Fruit fly (Drosophila melanogaster) whole organism, embryonic: ENCODE measurements around the gene Spc25.
A peak's percentile ranks its signal among the peaks of the same experiment; 100 is the strongest.

ENCODE experiments used
- ATbp ChIP-seq: fragments of 200-800 bp; sonication (Bioruptor generic); optimal IDR thresholded peaks from 2 replicates; lab custom pipeline; 2017; ENCODE audit warnings: missing biosample characterization, mild to moderate bottlenecking, missing genetic modification characterization, missing genetic modification reagents
- Bgb ChIP-seq: fragments of 200-800 bp; sonication (Bioruptor generic); IDR thresholded peaks from 2 replicates; pipeline ENCODE4 v1.3.6; 2022; ENCODE audit warnings: missing biosample characterization, missing genetic modification characterization; ENCODE audit not compliant: partially characterized antibody
- CG10654 ChIP-seq: fragments of 200-800 bp; sonication (Bioruptor generic); optimal IDR thresholded peaks from 2 replicates; lab custom pipeline; 2016; ENCODE audit warnings: missing biosample characterization, missing genetic modification characterization
- CG11398 ChIP-seq: fragments of 200-800 bp; sonication (Bioruptor generic); optimal IDR thresholded peaks from 2 replicates; lab custom pipeline; 2016; ENCODE audit warnings: missing biosample characterization, missing genetic modification characterization
- CG12659 ChIP-seq: fragments of 200-800 bp; sonication (Bioruptor generic); optimal IDR thresholded peaks from 3 replicates; lab custom pipeline; 2017; ENCODE audit warnings: mild to moderate bottlenecking, missing biosample characterization, missing genetic modification reagents, missing genetic modification characterization
- CG13624 ChIP-seq: fragments of 200-800 bp; sonication (Bioruptor generic); optimal IDR thresholded peaks from 2 replicates; lab custom pipeline; 2016; ENCODE audit warnings: missing biosample characterization, missing genetic modification characterization
- CG15479 ChIP-seq: fragments of 200-800 bp; sonication (Bioruptor generic); optimal IDR thresholded peaks from 3 replicates; lab custom pipeline; 2019; ENCODE audit warnings: missing biosample characterization, mild to moderate bottlenecking, missing genetic modification characterization, moderate library complexity
- CG17385 ChIP-seq: fragments of 200-800 bp; sonication (Bioruptor generic); optimal IDR thresholded peaks from 3 replicates; lab custom pipeline; 2018; ENCODE audit warnings: missing biosample characterization, mild to moderate bottlenecking, missing genetic modification characterization
- CG3163 ChIP-seq: fragments of 200-800 bp; sonication (Bioruptor generic); optimal IDR thresholded peaks from 3 replicates; lab custom pipeline; 2016; ENCODE audit warnings: missing biosample characterization, missing genetic modification characterization
- CG3281 ChIP-seq: fragments of 200-800 bp; sonication (Bioruptor generic); optimal IDR thresholded peaks from 3 replicates; lab custom pipeline; 2017; ENCODE audit warnings: missing biosample characterization, mild to moderate bottlenecking, missing genetic modification characterization
- CG3726 ChIP-seq: fragments of 200-800 bp; sonication (Bioruptor generic); IDR thresholded peaks from 3 replicates; pipeline ENCODE4, ENCODE4 v1.3.6; 2022; ENCODE audit warnings: missing biosample characterization, missing genetic modification characterization
- CG43689 ChIP-seq: fragments of 200-800 bp; sonication (Bioruptor generic); IDR thresholded peaks from 2 replicates; pipeline ENCODE4 v1.3.6; 2022; ENCODE audit warnings: missing biosample characterization, missing genetic modification characterization
- CG6683 ChIP-seq: fragments of 200-800 bp; sonication (Bioruptor generic); optimal IDR thresholded peaks from 2 replicates; lab custom pipeline; 2017; ENCODE audit warnings: missing biosample characterization, mild to moderate bottlenecking, missing genetic modification characterization, missing genetic modification reagents
- CG6689 ChIP-seq: fragments of 200-800 bp; sonication (Bioruptor generic); IDR thresholded peaks from 2 replicates; pipeline ENCODE4 v1.3.6; 2022; ENCODE audit warnings: missing biosample characterization, missing genetic modification characterization
- CG7839 ChIP-seq: fragments of 200-800 bp; sonication (Bioruptor generic); optimal IDR thresholded peaks from 3 replicates; lab custom pipeline; 2018; ENCODE audit warnings: missing biosample characterization, mild to moderate bottlenecking, missing genetic modification characterization, moderate library complexity
- CG8290 ChIP-seq, 3 experiments: fragments of 200-800 bp; sonication (Bioruptor generic); optimal IDR thresholded peaks; 2 replicates each; lab custom pipeline; 2016 to 2019; ENCODE audit warnings: missing biosample characterization in 3 of 3, missing genetic modification characterization in 3 of 3, mild to moderate bottlenecking in 2 of 3, moderate library complexity in 1 of 3
- CG9932 ChIP-seq: fragments of 200-800 bp; sonication (Bioruptor generic); IDR thresholded peaks from 2 replicates; pipeline ENCODE4 v1.3.6; 2022; ENCODE audit warnings: missing biosample characterization, missing genetic modification characterization
- Deaf1 ChIP-seq: fragments of 200-800 bp; optimal IDR thresholded peaks from 3 replicates; lab custom pipeline; 2019; ENCODE audit warnings: missing biosample characterization, mild to moderate bottlenecking, missing genetic modification characterization, moderate library complexity
- Elba2 ChIP-seq: fragments of 200-800 bp; sonication (Bioruptor generic); optimal IDR thresholded peaks from 3 replicates; lab custom pipeline; 2016; ENCODE audit warnings: missing biosample characterization, missing genetic modification characterization
- GATAe ChIP-seq: fragments of 200-800 bp; sonication (Bioruptor generic); conservative IDR thresholded peaks from 2 replicates; pipeline ENCODE4 v1.3.6; 2022; ENCODE audit warnings: missing biosample characterization, missing genetic modification characterization
- HLHmδ ChIP-seq: fragments of 200-800 bp; sonication (Bioruptor generic); optimal IDR thresholded peaks from 2 replicates; lab custom pipeline; 2018; ENCODE audit warnings: missing biosample characterization, mild to moderate bottlenecking, missing genetic modification characterization, moderate library complexity
- Hand ChIP-seq: fragments of 200-800 bp; sonication (Bioruptor generic); optimal IDR thresholded peaks from 2 replicates; lab custom pipeline; 2017; ENCODE audit warnings: mild to moderate bottlenecking, missing biosample characterization, missing genetic modification reagents, missing genetic modification characterization
- Hsf ChIP-seq: fragments of 200-800 bp; sonication (Bioruptor generic); optimal IDR thresholded peaks from 3 replicates; lab custom pipeline; 2016; ENCODE audit warnings: missing biosample characterization, missing genetic modification characterization
- MBD-R2 ChIP-seq: fragments of 200-800 bp; sonication (Bioruptor generic); IDR thresholded peaks from 2 replicates; pipeline ENCODE4 v1.3.6; 2022; ENCODE audit warnings: missing biosample characterization, missing genetic modification characterization
- MTF-1 ChIP-seq: fragments of 200-800 bp; sonication (Bioruptor generic); optimal IDR thresholded peaks from 2 replicates; lab custom pipeline; 2018; ENCODE audit warnings: missing biosample characterization, mild to moderate bottlenecking, missing genetic modification characterization, borderline replicate concordance
- NC2β ChIP-seq: fragments of 200-800 bp; sonication (Bioruptor generic); optimal IDR thresholded peaks from 2 replicates; lab custom pipeline; 2016; ENCODE audit warnings: missing biosample characterization, missing genetic modification characterization
- Poxn ChIP-seq: fragments of 200-800 bp; sonication (Bioruptor generic); IDR thresholded peaks from 2 replicates; pipeline ENCODE4 v1.3.6; 2022; ENCODE audit warnings: missing biosample characterization, missing genetic modification characterization
- Taf1 ChIP-seq: fragments of 200-800 bp; sonication (Bioruptor generic); IDR thresholded peaks from 2 replicates; pipeline ENCODE4 v1.3.6; 2022; ENCODE audit warnings: missing biosample characterization, missing genetic modification characterization
- Trl ChIP-seq, 3 experiments: fragments of >200 bp in 2 of 3; fragments of 200-800 bp in 1 of 3; sonication (Bioruptor generic) in 1 of 3; optimal IDR thresholded peaks; 2 replicates in 1 of 3; 3 replicates in 2 of 3; lab custom pipeline; 2016 to 2017; ENCODE audit warnings: missing biosample characterization in 1 of 3, missing genetic modification characterization in 1 of 3
- chif ChIP-seq, 2 experiments: fragments of 200-800 bp; sonication (Bioruptor generic); optimal IDR thresholded peaks; 3 replicates each; lab custom pipeline; 2016; ENCODE audit warnings: missing biosample characterization in 2 of 2, missing genetic modification characterization in 2 of 2
- emc ChIP-seq: fragments of 200-800 bp; sonication (Bioruptor generic); optimal IDR thresholded peaks from 2 replicates; lab custom pipeline; 2016; ENCODE audit warnings: missing biosample characterization, missing genetic modification characterization
- exex ChIP-seq: fragments of 200-800 bp; sonication (Bioruptor generic); optimal IDR thresholded peaks from 4 replicates; lab custom pipeline; 2018; ENCODE audit warnings: missing biosample characterization, mild to moderate bottlenecking, missing genetic modification characterization, moderate library complexity
- fd3F ChIP-seq: fragments of 200-800 bp; sonication (Bioruptor generic); optimal IDR thresholded peaks from 2 replicates; lab custom pipeline; 2018; ENCODE audit warnings: missing biosample characterization, mild to moderate bottlenecking, missing genetic modification characterization, moderate library complexity
- gcm ChIP-seq: fragments of 200-800 bp; sonication (Bioruptor generic); optimal IDR thresholded peaks from 2 replicates; lab custom pipeline; 2019; ENCODE audit warnings: missing biosample characterization, mild to moderate bottlenecking, missing genetic modification characterization, moderate library complexity
- gem ChIP-seq: fragments of 200-800 bp; sonication (Bioruptor generic); optimal IDR thresholded peaks from 2 replicates; lab custom pipeline; 2019; ENCODE audit warnings: missing biosample characterization, mild to moderate bottlenecking, missing genetic modification characterization, moderate library complexity
- grn ChIP-seq: fragments of 200-800 bp; sonication (Bioruptor generic); optimal IDR thresholded peaks from 3 replicates; lab custom pipeline; 2017; ENCODE audit warnings: missing biosample characterization, missing genetic modification characterization
- kay ChIP-seq: fragments of 200-800 bp; sonication (Bioruptor generic); optimal IDR thresholded peaks from 2 replicates; lab custom pipeline; 2016; ENCODE audit warnings: missing biosample characterization, missing genetic modification characterization
- lilli ChIP-seq: fragments of 200-800 bp; sonication (Bioruptor generic); optimal IDR thresholded peaks from 3 replicates; lab custom pipeline; 2016; ENCODE audit warnings: missing biosample characterization, missing genetic modification characterization
- luna ChIP-seq: fragments of 200-800 bp; sonication (Bioruptor generic); optimal IDR thresholded peaks from 2 replicates; lab custom pipeline; 2016; ENCODE audit warnings: missing biosample characterization, missing genetic modification characterization
- maf-S ChIP-seq: fragments of 200-800 bp; sonication (Bioruptor generic); optimal IDR thresholded peaks from 2 replicates; lab custom pipeline; 2016; ENCODE audit warnings: missing biosample characterization, missing genetic modification characterization
- mirr ChIP-seq: fragments of 200-800 bp; sonication (Bioruptor generic); optimal IDR thresholded peaks from 3 replicates; lab custom pipeline; 2018; ENCODE audit warnings: missing biosample characterization, mild to moderate bottlenecking, missing genetic modification characterization
- nerfin-1 ChIP-seq: fragments of 200-800 bp; sonication (Bioruptor generic); optimal IDR thresholded peaks from 3 replicates; lab custom pipeline; 2019; ENCODE audit warnings: missing biosample characterization, mild to moderate bottlenecking, missing genetic modification characterization, moderate library complexity
- pfk ChIP-seq: fragments of 200-800 bp; sonication (Bioruptor generic); optimal IDR thresholded peaks from 2 replicates; lab custom pipeline; 2018; ENCODE audit warnings: missing biosample characterization, mild to moderate bottlenecking, missing genetic modification characterization, moderate library complexity
- prd ChIP-seq, 3 experiments: fragments of >200 bp in 2 of 3; fragments of 200-800 bp in 1 of 3; sonication (Bioruptor generic) in 1 of 3; optimal IDR thresholded peaks in 2 of 3; IDR thresholded peaks in 1 of 3; 2 replicates in 2 of 3; 3 replicates in 1 of 3; pipeline versions ENCODE4 v1.3.6 to Lab custom; 2017 to 2022; ENCODE audit warnings: missing biosample characterization in 1 of 3, missing genetic modification characterization in 1 of 3
- row ChIP-seq: fragments of 200-800 bp; sonication (Bioruptor generic); IDR thresholded peaks from 3 replicates; pipeline ENCODE4 v1.3.6; 2022; ENCODE audit warnings: missing biosample characterization, missing genetic modification characterization
- sens ChIP-seq: fragments of 200-800 bp; sonication (Bioruptor generic); peaks from one replicate; lab custom pipeline; 2016; ENCODE audit warnings: missing biosample characterization, missing genetic modification characterization
- sens-2 ChIP-seq: fragments of 200-800 bp; sonication (Bioruptor generic); IDR thresholded peaks from 2 replicates; pipeline ENCODE4 v1.3.6; 2022; ENCODE audit warnings: missing biosample characterization, missing genetic modification characterization
- ttk ChIP-seq: fragments of 200-800 bp; sonication (Bioruptor generic); IDR thresholded peaks from 2 replicates; pipeline ENCODE4 v2.1.2; 2022; ENCODE audit warnings: missing biosample characterization, missing genetic modification characterization
- unc-4 ChIP-seq: fragments of 200-800 bp; sonication (Bioruptor generic); IDR thresholded peaks from 2 replicates; pipeline ENCODE4 v1.3.6; 2022; ENCODE audit warnings: missing biosample characterization, missing genetic modification characterization; ENCODE audit not compliant: partially characterized antibody

The Spc25 gene

dm6 chr3R:12915811-12916210, 45.7 kb upstream of the Spc25 start, which contains the start of gene beat-Vb:
TSS of gene beat-Vb (plus strand) at chr3R:12916056.
- peak; percentile 16 for TF ChIP-seq CG3163 (GFP tag; lab: Kevin White, UChicago)
- TF ChIP-seq HLHmδ (GFP tag; lab: Kevin White, UChicago): no peak
- TF ChIP-seq ttk (GFP tag; lab: Robert Waterston, UW): no peak
- TF ChIP-seq Deaf1 (tag; lab: Kevin White, UChicago): peak; percentile 92
- TF ChIP-seq Trl (optimal IDR thresholded peaks at IDR 0.05; lab: Kevin White, UChicago): peak; percentile 13 to 21
- no peak for TF ChIP-seq Trl (GFP tag; optimal IDR thresholded peaks at IDR 0.05; lab: Kevin White, UChicago)
- TF ChIP-seq CG9932: 0 out of 2 replicates have a peak, but pooled peaks have one; percentile 13
- no peak for TF ChIP-seq CG12659 (GFP tag; lab: Kevin White, UChicago)

- TF ChIP-seq maf-S (no peak), emc (no peak), sens (GFP tag; lab: Kevin White, UChicago) (peak; percentile 47), ATbp (GFP tag; lab: Kevin White, UChicago) (no peak), CG13624 (GFP tag; lab: Kevin White, UChicago) (no peak), Elba2 (no peak), gem (tag; lab: Kevin White, UChicago) (peak; percentile 2), CG15479 (GFP tag; lab: Kevin White, UChicago) (no peak), prd (optimal IDR thresholded peaks at IDR 0.05; lab: Kevin White, UChicago) (no peak), prd (GFP tag; IDR thresholded peaks at IDR 0.05; lab: Robert Waterston, UW) (peak; percentile 42; the same call in 1 of the 3 replicates), unc-4 (GFP tag; lab: Robert Waterston, UW) (no peak), Bgb (no peak), MBD-R2 (GFP tag; lab: Robert Waterston, UW) (no peak), gcm (GFP tag; lab: Kevin White, UChicago) (no peak), fd3F (no peak), CG17385 (GFP tag; lab: Kevin White, UChicago) (no peak), CG6689 (0 out of 2 replicates have a peak, but pooled peaks have one; percentile 13), row (GFP tag; lab: Robert Waterston, UW) (0 out of 3 replicates have a peak, but pooled peaks have one; percentile 13), CG7839 (tag; lab: Kevin White, UChicago) (no peak), lilli (GFP tag; lab: Kevin White, UChicago) (no peak), CG10654 (GFP tag; lab: Kevin White, UChicago) (no peak), kay (GFP tag; lab: Kevin White, UChicago) (no peak), CG43689 (GFP tag; lab: Robert Waterston, UW) (no peak), pfk (GFP tag; lab: Kevin White, UChicago) (no peak), MTF-1 (no peak), Poxn (GFP tag; lab: Robert Waterston, UW) (no peak), NC2β (GFP tag; lab: Kevin White, UChicago) (no peak), luna (no peak), nerfin-1 (no peak), chif (GFP tag; optimal IDR thresholded peaks at IDR 0.05; lab: Kevin White, UChicago) (peak in 1 of 2 experiments; percentile 3), CG9932 (no peak), CG6683 (GFP tag; lab: Kevin White, UChicago) (no peak)
These were observed 4.2 kb upstream of the Spc25 start for dm6 chr3R:12957388-12957787.

- TF ChIP-seq exex: peak; percentile 62
- no peak for TF ChIP-seq CG11398 (GFP tag; lab: Kevin White, UChicago)
- TF ChIP-seq grn (GFP tag; lab: Kevin White, UChicago): peak; percentile 35
- no peak for TF ChIP-seq Taf1 (GFP tag; lab: Robert Waterston, UW)
- TF ChIP-seq Hsf: no peak
- TF ChIP-seq sens-2: 0 out of 2 replicates have a peak, but pooled peaks have one; percentile 29
- TF ChIP-seq Hand (GFP tag; lab: Kevin White, UChicago): no peak
- no peak for TF ChIP-seq CG8290 (GFP tag; optimal IDR thresholded peaks at IDR 0.05; lab: Kevin White, UChicago)
- peak in 1 of 2 experiments; percentile 6 for TF ChIP-seq CG8290 (tag; optimal IDR thresholded peaks at IDR 0.05; lab: Kevin White, UChicago)
- no peak for TF ChIP-seq CG3726 (GFP tag; lab: Robert Waterston, UW)
- TF ChIP-seq CG3281 (GFP tag; lab: Kevin White, UChicago): peak; percentile 1
- TF ChIP-seq mirr (GFP tag; lab: Kevin White, UChicago): peak; percentile 35
- peak; percentile 46; the same call in 1 of the 2 replicates for TF ChIP-seq GATAe (GFP tag; lab: Robert Waterston, UW)
These were observed 1.3 kb upstream of the Spc25 start for dm6 chr3R:12960227-12960626.
